Fruit fly (Drosophila melanogaster): ENCODE data around the gene CG1368.

Gene CG1368

DNA sequence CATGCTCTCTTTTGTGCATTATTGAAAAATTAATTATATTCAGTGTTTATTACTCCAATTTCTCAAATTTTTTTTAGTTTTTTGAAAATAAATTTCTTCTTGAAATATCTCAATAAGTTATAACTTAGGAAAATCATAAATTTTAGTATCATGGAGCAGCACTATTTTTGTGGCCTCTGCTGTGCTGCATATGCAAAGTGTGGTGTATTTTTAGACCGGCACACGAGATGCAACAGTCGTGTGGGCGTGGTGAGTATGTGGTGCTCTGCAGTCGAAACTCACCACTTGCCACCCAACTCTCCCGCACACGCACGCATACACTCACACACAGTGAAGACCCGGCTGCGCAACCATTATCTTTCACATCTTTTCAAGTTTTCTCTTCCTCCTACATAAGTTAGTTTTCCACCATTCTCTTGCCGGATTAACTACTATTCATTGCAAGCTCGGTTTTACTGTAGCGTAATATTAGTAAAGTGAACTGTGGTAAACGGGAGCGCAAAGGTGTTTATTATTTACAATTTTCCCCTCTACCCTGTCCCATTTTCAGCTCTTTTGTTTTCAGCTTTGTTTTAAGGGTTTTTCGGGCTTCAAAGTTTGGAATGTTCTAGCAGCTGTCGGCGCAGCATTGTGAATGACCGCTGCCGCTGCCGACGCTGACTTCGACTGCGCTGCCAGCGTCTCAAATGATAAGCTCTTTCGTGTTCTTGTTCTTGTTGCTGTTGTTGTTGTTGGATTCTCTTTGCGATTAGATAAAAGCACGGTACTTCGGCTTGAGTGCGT lies 34.1 kb downstream of the CG1368 start (continued):
- TF ChIP-seq sug (tag; optimal IDR thresholded peaks at IDR 0.05) (no peak), CG11696 (GFP tag; IDR thresholded peaks at IDR 0.05) (peak; percentile 94), CG6272 (GFP tag; IDR thresholded peaks at IDR 0.05) (no peak), CG1529 (GFP tag; optimal IDR thresholded peaks at IDR 0.05) (peak; percentile 46), gt (GFP tag; IDR thresholded peaks at IDR 0.05) (no peak), CG30403 (GFP tag; optimal IDR thresholded peaks at IDR 0.05) (peak; percentile 63), CG17568 (GFP tag; optimal IDR thresholded peaks at IDR 0.05) (no peak), Optix (GFP tag; IDR thresholded peaks at IDR 0.05) (peak; percentile 51; the same call in 1 of the 3 replicates), lilli (GFP tag; optimal IDR thresholded peaks at IDR 0.05) (peak; percentile 33), CG2678 (tag; optimal IDR thresholded peaks at IDR 0.05) (peak; percentile 76), h (optimal IDR thresholded peaks at IDR 0.05) (no peak), CG5245 (GFP tag; optimal IDR thresholded peaks at IDR 0.05) (peak; percentile 28), pnt (GFP tag; optimal IDR thresholded peaks at IDR 0.05) (peak; percentile 41), pros (GFP tag; optimal IDR thresholded peaks at IDR 0.05) (peak; percentile 15), CG42726 (GFP tag; IDR thresholded peaks at IDR 0.05; ENCODE audit: partially characterized antibody) (no peak), unc-4 (GFP tag; IDR thresholded peaks at IDR 0.05; ENCODE audit: partially characterized antibody) (no peak), Jarid2 (GFP tag; optimal IDR thresholded peaks at IDR 0.05) (no peak), tap (tag; optimal IDR thresholded peaks at IDR 0.05) (peak; percentile 63), croc (GFP tag; conservative IDR thresholded peaks at IDR 0.05) (no peak), danr (GFP tag; IDR thresholded peaks at IDR 0.05) (no peak), fd3F (GFP tag; optimal IDR thresholded peaks at IDR 0.05) (no peak), CG33557 (GFP tag; optimal IDR thresholded peaks at IDR 0.05) (peak; percentile 22), ken (GFP tag; IDR thresholded peaks at IDR 0.05) (no peak; the same call in 2 of the 3 replicates), bbx (GFP tag; IDR thresholded peaks at IDR 0.05; ENCODE audit: partially characterized antibody) (no peak), CG9609 (GFP tag; optimal IDR thresholded peaks at IDR 0.05) (peak; percentile 22), CG6683 (GFP tag; optimal IDR thresholded peaks at IDR 0.05) (peak; percentile 15), gem (tag; optimal IDR thresholded peaks at IDR 0.05) (peak; percentile 80), C15 (GFP tag; IDR thresholded peaks at IDR 0.05) (no peak), CrebB (tag; optimal IDR thresholded peaks at IDR 0.05) (no peak), CG7987 (GFP tag; optimal IDR thresholded peaks at IDR 0.05) (no peak), CG8281 (tag; optimal IDR thresholded peaks at IDR 0.05) (peak; percentile 45), cas (GFP tag; IDR thresholded peaks at IDR 0.05) (no peak), CG14710 (tag; optimal IDR thresholded peaks at IDR 0.05) (peak; percentile 77), dmrt11E (tag; optimal IDR thresholded peaks at IDR 0.05) (peak; percentile 71), Xrp1 (GFP tag; IDR thresholded peaks at IDR 0.05) (peak; percentile 83), CG10959 (GFP tag; IDR thresholded peaks at IDR 0.05) (peak; percentile 29; the same call in 1 of the 2 replicates), CG15011 (GFP tag; optimal IDR thresholded peaks at IDR 0.05) (peak; percentile 24), CG10321 (GFP tag; IDR thresholded peaks at IDR 0.05) (no peak), mirr (GFP tag; optimal IDR thresholded peaks at IDR 0.05) (no peak), Atf-2 (GFP tag; optimal IDR thresholded peaks at IDR 0.05) (peak; percentile 22), CG3163 (GFP tag; optimal IDR thresholded peaks at IDR 0.05) (peak; percentile 30), CG9727 (GFP tag; optimal IDR thresholded peaks at IDR 0.05) (peak; percentile 73), CG10654 (GFP tag; optimal IDR thresholded peaks at IDR 0.05) (peak; percentile 34), CG7372 (GFP tag; IDR thresholded peaks at IDR 0.05) (0 out of 2 replicates have a peak, but pooled peaks have one; percentile 29), Antp (GFP tag; optimal IDR thresholded peaks at IDR 0.05) (no peak), ttk (GFP tag; IDR thresholded peaks at IDR 0.05) (peak; percentile 42; the same call in 1 of the 2 replicates), Nf-YC (tag; optimal IDR thresholded peaks at IDR 0.05) (no peak), Gsc (GFP tag; IDR thresholded peaks at IDR 0.05) (no peak), CG12104 (GFP tag; optimal IDR thresholded peaks at IDR 0.05) (peak; percentile 59), Ets97D (GFP tag; optimal IDR thresholded peaks at IDR 0.05) (no peak)

Measured in whole organism, embryonic.